Fruit fly (Drosophila melanogaster): ENCODE data around the gene Shab.

Gene Shab

dm6 chr3L:2851771-2852170 is 43.0 kb upstream of the Shab start (continued):
- TF ChIP-seq sd (tag; optimal IDR thresholded peaks at IDR 0.05): peak; percentile 46
- TF ChIP-seq Myb (GFP tag; optimal IDR thresholded peaks at IDR 0.05): peak; percentile 71
- no peak for TF ChIP-seq tup (GFP tag; optimal IDR thresholded peaks at IDR 0.05)
- no peak for TF ChIP-seq pan (optimal IDR thresholded peaks at IDR 0.05)
- TF ChIP-seq pan (GFP tag; optimal IDR thresholded peaks at IDR 0.05 in 1 of 2, IDR thresholded peaks at IDR 0.05 in 1 of 2): no peak
- peak; percentile 6 for TF ChIP-seq ftz-f1 (GFP tag; optimal IDR thresholded peaks at IDR 0.05)
- TF ChIP-seq Hr78 (GFP tag; optimal IDR thresholded peaks at IDR 0.05): no peak
- TF ChIP-seq Bteb2 (GFP tag; optimal IDR thresholded peaks at IDR 0.05): peak; percentile 33
- TF ChIP-seq MBD-R2 (GFP tag; IDR thresholded peaks at IDR 0.05): peak; percentile 32; the same call in 1 of the 2 replicates
- no peak for TF ChIP-seq CG4707 (GFP tag; optimal IDR thresholded peaks at IDR 0.05)
- peak; percentile 36 for TF ChIP-seq CG12104 (GFP tag; optimal IDR thresholded peaks at IDR 0.05)
- peak; percentile 71 for TF ChIP-seq pho (GFP tag; optimal IDR thresholded peaks at IDR 0.05)
- no peak for TF ChIP-seq CG15479 (GFP tag; optimal IDR thresholded peaks at IDR 0.05)
- peak; percentile 82 for TF ChIP-seq knrl (GFP tag; IDR thresholded peaks at IDR 0.05; ENCODE audit: partially characterized antibody)
- no peak for TF ChIP-seq CG2889 (GFP tag; IDR thresholded peaks at IDR 0.05)
- peak; percentile 26 for TF ChIP-seq ERR (GFP tag; optimal IDR thresholded peaks at IDR 0.05)
- TF ChIP-seq usp (GFP tag; optimal IDR thresholded peaks at IDR 0.05): no peak
- TF ChIP-seq wdn (GFP tag; IDR thresholded peaks at IDR 0.05): no peak
- TF ChIP-seq CG2202 (tag; optimal IDR thresholded peaks at IDR 0.05): no peak
- no peak for TF ChIP-seq CkIIα-i1 (GFP tag; IDR thresholded peaks at IDR 0.05)
- TF ChIP-seq Chrac-16 (GFP tag; optimal IDR thresholded peaks at IDR 0.05): peak; percentile 83
- peak; percentile 57 for TF ChIP-seq zen (tag; optimal IDR thresholded peaks at IDR 0.05)
- TF ChIP-seq eve (GFP tag; optimal IDR thresholded peaks at IDR 0.05): no peak
- TF ChIP-seq CG10565 (GFP tag; optimal IDR thresholded peaks at IDR 0.05): no peak
- TF ChIP-seq CG16863 (GFP tag; optimal IDR thresholded peaks at IDR 0.05): peak; percentile 39
- TF ChIP-seq CG3838 (GFP tag; optimal IDR thresholded peaks at IDR 0.05): no peak
- peak; percentile 44 for TF ChIP-seq luna (GFP tag; optimal IDR thresholded peaks at IDR 0.05)
- no peak for TF ChIP-seq hth (optimal IDR thresholded peaks at IDR 0.05)
- no peak for TF ChIP-seq tll (GFP tag; optimal IDR thresholded peaks at IDR 0.05)
- TF ChIP-seq slou (GFP tag; optimal IDR thresholded peaks at IDR 0.05): peak; percentile 51
- TF ChIP-seq sob (GFP tag; IDR thresholded peaks at IDR 0.05): peak; percentile 68; the same call in 1 of the 2 replicates
- TF ChIP-seq Atf3 (GFP tag; optimal IDR thresholded peaks at IDR 0.05): peak; percentile 41
- no peak for TF ChIP-seq dimm (GFP tag; IDR thresholded peaks at IDR 0.05)
- TF ChIP-seq hkb (optimal IDR thresholded peaks at IDR 0.05): no peak
- peak; percentile 23; the same call in 1 of the 2 replicates for TF ChIP-seq hkb (GFP tag; IDR thresholded peaks at IDR 0.05)
- peak; percentile 41 for TF ChIP-seq CG1792 (GFP tag; optimal IDR thresholded peaks at IDR 0.05)
- no peak for TF ChIP-seq gsb-n (tag; optimal IDR thresholded peaks at IDR 0.05)
- TF ChIP-seq CG10959 (GFP tag; IDR thresholded peaks at IDR 0.05): peak; percentile 58
- TF ChIP-seq CG17385 (GFP tag; optimal IDR thresholded peaks at IDR 0.05): no peak
- no peak for TF ChIP-seq so (GFP tag; IDR thresholded peaks at IDR 0.05)
- peak; percentile 6 for TF ChIP-seq Nf-YB (GFP tag; optimal IDR thresholded peaks at IDR 0.05)
- peak; percentile 81 for TF ChIP-seq CG15514 (GFP tag; optimal IDR thresholded peaks at IDR 0.05)
- TF ChIP-seq Fer1 (GFP tag; optimal IDR thresholded peaks at IDR 0.05): peak; percentile 46
- TF ChIP-seq dati (GFP tag; IDR thresholded peaks at IDR 0.05): peak; percentile 27; the same call in 1 of the 2 replicates
- peak; percentile 80 for TF ChIP-seq yki (optimal IDR thresholded peaks at IDR 0.05)
- TF ChIP-seq HHEX (GFP tag; optimal IDR thresholded peaks at IDR 0.05): no peak
- peak; percentile 17 for TF ChIP-seq CG10979 (tag; optimal IDR thresholded peaks at IDR 0.05)
- TF ChIP-seq Rfx (GFP tag; IDR thresholded peaks at IDR 0.05): peak; percentile 90
- peak; percentile 19 for TF ChIP-seq ab (GFP tag; optimal IDR thresholded peaks at IDR 0.05)
- TF ChIP-seq ro (GFP tag; IDR thresholded peaks at IDR 0.05): no peak; the same call in 1 of the 2 replicates
- no peak for TF ChIP-seq CG17802 (tag; optimal IDR thresholded peaks at IDR 0.05)
- peak; percentile 19; the same call in 1 of the 2 replicates for TF ChIP-seq CG1024 (GFP tag; IDR thresholded peaks at IDR 0.05)

Measured in whole organism, embryonic.